Fruit fly (Drosophila melanogaster) whole organism, embryonic: ENCODE measurements around the gene Btnd.

Source experiments
- Atf-2 ChIP-seq: fragments of 200-800 bp; sonication (Bioruptor generic); optimal IDR thresholded peaks from 2 replicates; lab custom pipeline; 2016; ENCODE audit warnings: missing biosample characterization, missing genetic modification characterization
- CG10565 ChIP-seq: fragments of 200-800 bp; sonication (Bioruptor generic); optimal IDR thresholded peaks from 3 replicates; lab custom pipeline; 2016; ENCODE audit warnings: missing biosample characterization, mild to moderate bottlenecking, missing genetic modification characterization
- CG11504 ChIP-seq: fragments of 200-800 bp; sonication (Bioruptor generic); optimal IDR thresholded peaks from 3 replicates; lab custom pipeline; 2019; ENCODE audit warnings: missing biosample characterization, mild to moderate bottlenecking, missing genetic modification characterization, moderate library complexity
- CG12299 ChIP-seq: fragments of 200-800 bp; sonication (Bioruptor generic); optimal IDR thresholded peaks from 2 replicates; lab custom pipeline; 2018; ENCODE audit warnings: missing biosample characterization, mild to moderate bottlenecking, missing genetic modification characterization
- CG12744 ChIP-seq: fragments of 200-800 bp; sonication (Bioruptor generic); optimal IDR thresholded peaks from 2 replicates; lab custom pipeline; 2016; ENCODE audit warnings: missing biosample characterization, missing genetic modification characterization
- CG12769 ChIP-seq: fragments of 200-800 bp; sonication (Bioruptor generic); optimal IDR thresholded peaks from 2 replicates; lab custom pipeline; 2019; ENCODE audit warnings: missing biosample characterization, mild to moderate bottlenecking, missing genetic modification characterization, moderate library complexity
- CG12942 ChIP-seq: fragments of 200-800 bp; sonication (Bioruptor generic); optimal IDR thresholded peaks from 3 replicates; lab custom pipeline; 2016; ENCODE audit warnings: missing biosample characterization, missing genetic modification characterization
- CG15269 ChIP-seq: fragments of 200-800 bp; sonication (Bioruptor generic); optimal IDR thresholded peaks from 2 replicates; lab custom pipeline; 2018; ENCODE audit warnings: missing biosample characterization, mild to moderate bottlenecking, missing genetic modification characterization, moderate library complexity
- CG16779 ChIP-seq: fragments of 200-800 bp; sonication (Bioruptor generic); IDR thresholded peaks from 2 replicates; pipeline ENCODE4 v1.3.6; 2022; ENCODE audit warnings: missing biosample characterization, missing genetic modification characterization
- CG17612 ChIP-seq: fragments of 200-800 bp; sonication (Bioruptor generic); IDR thresholded peaks from 2 replicates; pipeline ENCODE4 v1.3.6; 2022; ENCODE audit warnings: missing biosample characterization, missing genetic modification characterization
- CG2678 ChIP-seq: fragments of 200-800 bp; sonication (Bioruptor generic); optimal IDR thresholded peaks from 3 replicates; lab custom pipeline; 2019; ENCODE audit warnings: missing biosample characterization, mild to moderate bottlenecking, missing genetic modification characterization, moderate library complexity
- CG2712 ChIP-seq: fragments of 200-800 bp; optimal IDR thresholded peaks from 3 replicates; lab custom pipeline; 2019; ENCODE audit warnings: missing biosample characterization, mild to moderate bottlenecking, missing genetic modification characterization, moderate library complexity
- CG2889 ChIP-seq: fragments of 200-800 bp; sonication (Bioruptor generic); IDR thresholded peaks from 3 replicates; pipeline ENCODE4 v1.3.6; 2022; ENCODE audit warnings: missing biosample characterization, missing genetic modification characterization
- CG3065 ChIP-seq: fragments of 200-800 bp; sonication (Bioruptor generic); optimal IDR thresholded peaks from 2 replicates; lab custom pipeline; 2016; ENCODE audit warnings: missing biosample characterization, missing genetic modification characterization
- CG3838 ChIP-seq: fragments of 200-800 bp; sonication (Bioruptor generic); optimal IDR thresholded peaks from 3 replicates; lab custom pipeline; 2016; ENCODE audit warnings: missing biosample characterization, missing genetic modification characterization
- CG4617 ChIP-seq: fragments of 200-800 bp; sonication (Bioruptor generic); optimal IDR thresholded peaks from 3 replicates; lab custom pipeline; 2016; ENCODE audit warnings: missing biosample characterization, missing genetic modification characterization, borderline replicate concordance
- CG5953 ChIP-seq: fragments of 200-800 bp; sonication (Bioruptor generic); IDR thresholded peaks from 2 replicates; pipeline ENCODE4 v1.3.6; 2022; ENCODE audit warnings: missing biosample characterization, missing genetic modification characterization
- CG6689 ChIP-seq: fragments of 200-800 bp; sonication (Bioruptor generic); IDR thresholded peaks from 2 replicates; pipeline ENCODE4 v1.3.6; 2022; ENCODE audit warnings: missing biosample characterization, missing genetic modification characterization
- CG6791 ChIP-seq: fragments of 200-800 bp; sonication (Bioruptor generic); IDR thresholded peaks from 3 replicates; pipeline ENCODE4 v1.3.6; 2022; ENCODE audit warnings: missing biosample characterization, missing genetic modification characterization; ENCODE audit not compliant: partially characterized antibody
- CG6854 ChIP-seq: fragments of 200-800 bp; sonication (Bioruptor generic); optimal IDR thresholded peaks from 3 replicates; lab custom pipeline; 2017; ENCODE audit warnings: missing biosample characterization, mild to moderate bottlenecking, missing genetic modification characterization
- CG7963 ChIP-seq: fragments of 200-800 bp; sonication (Bioruptor generic); IDR thresholded peaks from 3 replicates; pipeline ENCODE4 v1.3.6; 2022; ENCODE audit warnings: missing biosample characterization, missing genetic modification characterization; ENCODE audit not compliant: partially characterized antibody
- CG8089 ChIP-seq: fragments of 200-800 bp; sonication (Bioruptor generic); optimal IDR thresholded peaks from 3 replicates; lab custom pipeline; 2016; ENCODE audit warnings: missing biosample characterization, missing genetic modification characterization
- Dek ChIP-seq: fragments of 200-800 bp; sonication (Bioruptor generic); optimal IDR thresholded peaks from 3 replicates; lab custom pipeline; 2019; ENCODE audit warnings: missing biosample characterization, mild to moderate bottlenecking, missing genetic modification characterization, moderate library complexity
- E2f2 ChIP-seq: fragments of 200-800 bp; sonication (Bioruptor generic); IDR thresholded peaks from 2 replicates; pipeline ENCODE4 v1.3.6; 2022; ENCODE audit warnings: missing biosample characterization, missing genetic modification characterization
- Mad ChIP-seq: fragments of 200-800 bp; sonication (Bioruptor generic); optimal IDR thresholded peaks from 2 replicates; lab custom pipeline; 2016; ENCODE audit warnings: missing biosample characterization, missing genetic modification characterization
- Med ChIP-seq: fragments of 200-800 bp; sonication (Bioruptor generic); peaks from one replicate; lab custom pipeline; 2016; ENCODE audit warnings: missing biosample characterization, missing genetic modification characterization, mild to moderate bottlenecking, inconsistent platforms, moderate library complexity
- NfI ChIP-seq: fragments of 200-800 bp; sonication (Bioruptor generic); optimal IDR thresholded peaks from 3 replicates; lab custom pipeline; 2018; ENCODE audit warnings: missing biosample characterization, mild to moderate bottlenecking, missing genetic modification characterization, moderate library complexity
- Six4 ChIP-seq: fragments of 200-800 bp; sonication (Bioruptor generic); optimal IDR thresholded peaks from 2 replicates; lab custom pipeline; 2016; ENCODE audit warnings: missing biosample characterization, missing genetic modification characterization
- bcd ChIP-seq: fragments of 200-800 bp; sonication (Bioruptor generic); optimal IDR thresholded peaks from 2 replicates; lab custom pipeline; 2017; ENCODE audit warnings: missing biosample characterization, mild to moderate bottlenecking, missing genetic modification characterization
- cad ChIP-seq: fragments of >200 bp; optimal IDR thresholded peaks from 2 replicates; lab custom pipeline; 2017; ENCODE audit warnings: missing biosample characterization, missing genetic modification characterization
- dan ChIP-seq: fragments of 200-800 bp; sonication (Bioruptor generic); IDR thresholded peaks from 2 replicates; pipeline ENCODE4 v1.3.6; 2022; ENCODE audit warnings: missing biosample characterization, missing genetic modification characterization
- gfzf ChIP-seq: fragments of 200-800 bp; sonication (Bioruptor generic); optimal IDR thresholded peaks from 2 replicates; lab custom pipeline; 2016; ENCODE audit warnings: missing biosample characterization, mild to moderate bottlenecking, missing genetic modification characterization, moderate library complexity
- jigr1 ChIP-seq: fragments of 200-800 bp; sonication (Bioruptor generic); IDR thresholded peaks from 3 replicates; pipeline ENCODE4 v1.3.6; 2022; ENCODE audit warnings: missing biosample characterization, missing genetic modification characterization
- maf-S ChIP-seq: fragments of 200-800 bp; sonication (Bioruptor generic); optimal IDR thresholded peaks from 2 replicates; lab custom pipeline; 2016; ENCODE audit warnings: missing biosample characterization, missing genetic modification characterization
- nerfin-1 ChIP-seq: fragments of 200-800 bp; sonication (Bioruptor generic); optimal IDR thresholded peaks from 3 replicates; lab custom pipeline; 2019; ENCODE audit warnings: missing biosample characterization, mild to moderate bottlenecking, missing genetic modification characterization, moderate library complexity
- nmo ChIP-seq: fragments of 200-800 bp; sonication (Bioruptor generic); optimal IDR thresholded peaks from 2 replicates; lab custom pipeline; 2018; ENCODE audit warnings: missing biosample characterization, mild to moderate bottlenecking, missing genetic modification characterization, moderate library complexity
- org-1 ChIP-seq: fragments of 200-800 bp; sonication (Bioruptor generic); optimal IDR thresholded peaks from 2 replicates; lab custom pipeline; 2017; ENCODE audit warnings: missing biosample characterization, missing genetic modification characterization
- pnt ChIP-seq: fragments of 200-800 bp; sonication (Bioruptor generic); optimal IDR thresholded peaks from 3 replicates; lab custom pipeline; 2016; ENCODE audit warnings: missing biosample characterization, missing genetic modification characterization
- prd ChIP-seq, 3 experiments: fragments of >200 bp in 2 of 3; fragments of 200-800 bp in 1 of 3; sonication (Bioruptor generic) in 1 of 3; optimal IDR thresholded peaks in 2 of 3; IDR thresholded peaks in 1 of 3; 2 replicates in 2 of 3; 3 replicates in 1 of 3; pipeline versions ENCODE4 v1.3.6 to Lab custom; 2017 to 2022; ENCODE audit warnings: missing biosample characterization in 1 of 3, missing genetic modification characterization in 1 of 3
- sens-2 ChIP-seq: fragments of 200-800 bp; sonication (Bioruptor generic); IDR thresholded peaks from 2 replicates; pipeline ENCODE4 v1.3.6; 2022; ENCODE audit warnings: missing biosample characterization, missing genetic modification characterization
- sima ChIP-seq: fragments of 200-800 bp; sonication (Bioruptor generic); optimal IDR thresholded peaks from 2 replicates; lab custom pipeline; 2016; ENCODE audit warnings: missing biosample characterization, missing genetic modification characterization
- sisA ChIP-seq: fragments of 200-800 bp; sonication (Bioruptor generic); IDR thresholded peaks from 2 replicates; pipeline ENCODE4 v1.3.6; 2022; ENCODE audit warnings: missing biosample characterization, missing genetic modification characterization
- sr ChIP-seq: fragments of 200-800 bp; sonication (Bioruptor generic); IDR thresholded peaks from 3 replicates; pipeline ENCODE4 v1.3.6; 2022; ENCODE audit warnings: missing biosample characterization, missing genetic modification characterization
- ssp ChIP-seq: fragments of 200-800 bp; sonication (Bioruptor generic); IDR thresholded peaks from 2 replicates; pipeline ENCODE4 v1.3.6; 2022; ENCODE audit warnings: missing biosample characterization, missing genetic modification characterization
- tna ChIP-seq: fragments of 200-800 bp; sonication (Bioruptor generic); IDR thresholded peaks from 2 replicates; pipeline ENCODE4 v1.3.6; 2022; ENCODE audit warnings: missing biosample characterization, missing genetic modification characterization; ENCODE audit not compliant: partially characterized antibody
- trem ChIP-seq: fragments of 200-800 bp; optimal IDR thresholded peaks from 3 replicates; lab custom pipeline; 2019; ENCODE audit warnings: missing biosample characterization, mild to moderate bottlenecking, missing genetic modification characterization, moderate library complexity
- tup ChIP-seq: fragments of 200-800 bp; sonication (Bioruptor generic); optimal IDR thresholded peaks from 2 replicates; lab custom pipeline; 2016; ENCODE audit warnings: missing biosample characterization, mild to moderate bottlenecking, missing genetic modification characterization, moderate library complexity
- unc-4 ChIP-seq: fragments of 200-800 bp; sonication (Bioruptor generic); IDR thresholded peaks from 2 replicates; pipeline ENCODE4 v1.3.6; 2022; ENCODE audit warnings: missing biosample characterization, missing genetic modification characterization; ENCODE audit not compliant: partially characterized antibody
- z ChIP-seq: fragments of 200-800 bp; sonication (Bioruptor generic); IDR thresholded peaks from 3 replicates; pipeline ENCODE4 v1.3.6; 2022; ENCODE audit warnings: missing biosample characterization, missing genetic modification characterization
- zf30C ChIP-seq: fragments of 200-800 bp; sonication (Bioruptor generic); optimal IDR thresholded peaks from 3 replicates; lab custom pipeline; 2018; ENCODE audit warnings: missing biosample characterization, mild to moderate bottlenecking, missing genetic modification characterization
- zfh2 ChIP-seq: fragments of 200-800 bp; sonication (Bioruptor generic); optimal IDR thresholded peaks from 2 replicates; lab custom pipeline; 2016; ENCODE audit warnings: missing biosample characterization, missing genetic modification characterization

Btnd gene

DNA sequence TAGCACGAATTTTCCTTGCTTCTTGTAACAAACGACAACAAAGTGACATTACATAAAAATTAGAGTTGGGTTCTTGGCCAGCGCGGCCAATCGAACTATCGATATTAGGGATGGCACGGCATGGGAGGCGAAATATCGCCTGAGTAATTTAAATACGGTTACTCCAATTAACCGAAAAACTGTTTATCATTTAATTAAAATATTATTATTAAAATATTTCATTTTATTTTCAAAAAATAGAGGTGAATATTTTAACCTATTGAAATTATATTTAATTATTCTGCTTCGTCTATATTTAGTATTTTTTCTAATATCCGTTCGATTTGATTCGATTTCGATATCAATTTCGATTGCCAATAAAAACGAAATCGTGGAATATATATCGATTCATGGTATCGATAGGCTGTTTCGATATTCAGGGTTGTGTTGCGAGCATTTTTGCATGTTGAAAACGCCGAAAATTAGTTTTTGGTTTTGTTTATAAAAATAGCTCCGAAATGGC lies 36.3 kb upstream of the Btnd start, which contains the start of the genes Rbcn-3A and Spx (continued):
- peak; percentile 93 for TF ChIP-seq unc-4
- TF ChIP-seq CG12942 (GFP tag; lab: Kevin White, UChicago), result peak; percentile 3
- no peak for TF ChIP-seq CG4617
- no peak for TF ChIP-seq Med (GFP tag; lab: Kevin White, UChicago)
- TF ChIP-seq CG2712 (tag; lab: Kevin White, UChicago), result peak; percentile 49
- no peak for TF ChIP-seq zf30C (GFP tag; lab: Kevin White, UChicago)
- TF ChIP-seq dan, result no peak
- TF ChIP-seq Dek (tag; lab: Kevin White, UChicago), result peak; percentile 36
- TF ChIP-seq jigr1 (GFP tag; lab: Robert Waterston, UW), result no peak
- peak; percentile 50 for TF ChIP-seq trem (tag; lab: Kevin White, UChicago)
- TF ChIP-seq cad (GFP tag; lab: Kevin White, UChicago), result no peak
- TF ChIP-seq NfI (GFP tag; lab: Kevin White, UChicago), result peak; percentile 48
- TF ChIP-seq CG5953 (GFP tag; lab: Robert Waterston, UW), result no peak
- no peak for TF ChIP-seq z (GFP tag; lab: Robert Waterston, UW)
- no peak for TF ChIP-seq sens-2 (GFP tag; lab: Robert Waterston, UW)
- TF ChIP-seq tna (GFP tag; lab: Robert Waterston, UW), result peak; percentile 70
- TF ChIP-seq CG6791, result peak; percentile 90
- TF ChIP-seq CG12299 (tag; lab: Kevin White, UChicago), result no peak
- no peak for TF ChIP-seq CG8089 (GFP tag; lab: Kevin White, UChicago)
- no peak for TF ChIP-seq CG10565 (GFP tag; lab: Kevin White, UChicago)
- no peak for TF ChIP-seq CG17612 (GFP tag; lab: Robert Waterston, UW)
- no peak for TF ChIP-seq pnt (GFP tag; lab: Kevin White, UChicago)
- TF ChIP-seq CG2678 (tag; lab: Kevin White, UChicago), result peak; percentile 34
- TF ChIP-seq zfh2, result no peak
- peak; percentile 83 for TF ChIP-seq CG7963
- TF ChIP-seq E2f2 (GFP tag; lab: Robert Waterston, UW), result peak; percentile 34; the same call in 1 of the 2 replicates
- TF ChIP-seq tup (GFP tag; lab: Kevin White, UChicago), result no peak
- TF ChIP-seq nerfin-1 (tag; lab: Kevin White, UChicago), result no peak
- peak; percentile 68 for TF ChIP-seq nmo
- peak; percentile 41 for TF ChIP-seq CG15269 (tag; lab: Kevin White, UChicago)
- TF ChIP-seq sr, result no peak
- TF ChIP-seq Six4, result no peak
- 0 out of 3 replicates have a peak, but pooled peaks have one; percentile 27 for TF ChIP-seq CG2889 (GFP tag; lab: Robert Waterston, UW)
- no peak for TF ChIP-seq CG3065
- TF ChIP-seq sima (GFP tag; lab: Kevin White, UChicago), result no peak
- TF ChIP-seq CG12769 (tag; lab: Kevin White, UChicago), result no peak
- TF ChIP-seq CG16779 (GFP tag; lab: Robert Waterston, UW), result no peak
- no peak for TF ChIP-seq org-1 (GFP tag; lab: Kevin White, UChicago)
- TF ChIP-seq bcd, result no peak
- no peak for TF ChIP-seq Atf-2 (GFP tag; lab: Kevin White, UChicago)
- no peak for TF ChIP-seq CG12744 (GFP tag; lab: Kevin White, UChicago)
- TF ChIP-seq CG3838 (GFP tag; lab: Kevin White, UChicago), result no peak
- TF ChIP-seq sisA (GFP tag; lab: Robert Waterston, UW), result 0 out of 2 replicates have a peak, but pooled peaks have one; percentile 14
- TF ChIP-seq CG6854, result no peak
- peak; percentile 16 for TF ChIP-seq gfzf (GFP tag; lab: Kevin White, UChicago)
- TF ChIP-seq maf-S (GFP tag; lab: Kevin White, UChicago), result no peak
- TF ChIP-seq CG6689, result no peak
- no peak for TF ChIP-seq Mad (GFP tag; lab: Kevin White, UChicago)
- peak; percentile 24 for TF ChIP-seq CG11504 (tag; lab: Kevin White, UChicago)
- TF ChIP-seq prd (optimal IDR thresholded peaks at IDR 0.05; lab: Kevin White, UChicago), result no peak
- TF ChIP-seq prd (GFP tag; IDR thresholded peaks at IDR 0.05; lab: Robert Waterston, UW), result peak; percentile 41; the same call in 1 of the 3 replicates
- TF ChIP-seq ssp (GFP tag; lab: Robert Waterston, UW), result no peak
